Fruit fly (Drosophila melanogaster) whole organism, embryonic: ENCODE measurements around the gene CG11670.

Experiments used
- Adf1 ChIP-seq: fragments of 200-800 bp; sonication (Bioruptor generic); IDR thresholded peaks from 2 replicates; pipeline ENCODE4 v1.3.6; 2022; ENCODE audit warnings: missing biosample characterization, missing genetic modification characterization
- Awh ChIP-seq: fragments of 200-800 bp; sonication (Bioruptor generic); IDR thresholded peaks from 2 replicates; pipeline ENCODE4, ENCODE4 v1.3.6; 2022; ENCODE audit warnings: missing biosample characterization, missing genetic modification characterization
- B-H2 ChIP-seq: fragments of 200-800 bp; sonication (Bioruptor generic); optimal IDR thresholded peaks from 2 replicates; lab custom pipeline; 2018; ENCODE audit warnings: missing biosample characterization, mild to moderate bottlenecking, missing genetic modification characterization
- CG10321 ChIP-seq: fragments of 200-800 bp; sonication (Bioruptor generic); IDR thresholded peaks from 2 replicates; pipeline ENCODE4 v1.3.6; 2022; ENCODE audit warnings: missing biosample characterization, missing genetic modification characterization
- CG11504 ChIP-seq: fragments of 200-800 bp; sonication (Bioruptor generic); optimal IDR thresholded peaks from 3 replicates; lab custom pipeline; 2019; ENCODE audit warnings: missing biosample characterization, mild to moderate bottlenecking, missing genetic modification characterization, moderate library complexity
- CG11696 ChIP-seq: fragments of 200-800 bp; sonication (Bioruptor generic); IDR thresholded peaks from 2 replicates; pipeline ENCODE4 v1.3.6; 2022; ENCODE audit warnings: missing biosample characterization, missing genetic modification characterization
- CG12236 ChIP-seq: fragments of 200-800 bp; sonication (Bioruptor generic); optimal IDR thresholded peaks from 2 replicates; lab custom pipeline; 2016; ENCODE audit warnings: missing biosample characterization, missing genetic modification characterization
- CG1233 ChIP-seq: fragments of 200-800 bp; sonication (Bioruptor generic); optimal IDR thresholded peaks from 4 replicates; lab custom pipeline; 2018; ENCODE audit warnings: missing biosample characterization, mild to moderate bottlenecking, missing genetic modification characterization
- CG1647 ChIP-seq: fragments of 200-800 bp; sonication (Bioruptor generic); optimal IDR thresholded peaks from 3 replicates; lab custom pipeline; 2016; ENCODE audit warnings: missing biosample characterization, missing genetic modification characterization
- CG17612 ChIP-seq: fragments of 200-800 bp; sonication (Bioruptor generic); IDR thresholded peaks from 2 replicates; pipeline ENCODE4 v1.3.6; 2022; ENCODE audit warnings: missing biosample characterization, missing genetic modification characterization
- CG17829 ChIP-seq: fragments of 200-800 bp; optimal IDR thresholded peaks from 2 replicates; lab custom pipeline; 2019; ENCODE audit warnings: missing biosample characterization, mild to moderate bottlenecking, missing genetic modification characterization, moderate library complexity
- CG33557 ChIP-seq: fragments of 200-800 bp; sonication (Bioruptor generic); optimal IDR thresholded peaks from 2 replicates; lab custom pipeline; 2019; ENCODE audit warnings: missing biosample characterization, mild to moderate bottlenecking, missing genetic modification characterization, moderate library complexity
- CG4360 ChIP-seq: fragments of 200-800 bp; sonication (Bioruptor generic); IDR thresholded peaks from 2 replicates; pipeline ENCODE4 v1.3.6; 2022; ENCODE audit warnings: missing biosample characterization, missing genetic modification characterization
- CG4617 ChIP-seq: fragments of 200-800 bp; sonication (Bioruptor generic); optimal IDR thresholded peaks from 3 replicates; lab custom pipeline; 2016; ENCODE audit warnings: missing biosample characterization, missing genetic modification characterization, borderline replicate concordance
- CG4707 ChIP-seq: fragments of 200-800 bp; sonication (Bioruptor generic); optimal IDR thresholded peaks from 2 replicates; lab custom pipeline; 2018; ENCODE audit warnings: missing biosample characterization, mild to moderate bottlenecking, missing genetic modification characterization, moderate library complexity
- CG7271 ChIP-seq: fragments of 200-800 bp; sonication (Bioruptor generic); optimal IDR thresholded peaks from 2 replicates; lab custom pipeline; 2018; ENCODE audit warnings: missing biosample characterization, mild to moderate bottlenecking, missing genetic modification characterization, moderate library complexity
- CG7987 ChIP-seq: fragments of 200-800 bp; sonication (Bioruptor generic); optimal IDR thresholded peaks from 2 replicates; lab custom pipeline; 2018; ENCODE audit warnings: missing biosample characterization, mild to moderate bottlenecking, missing genetic modification characterization, moderate library complexity
- Chrac-16 ChIP-seq: fragments of 200-800 bp; sonication (Bioruptor generic); optimal IDR thresholded peaks from 3 replicates; lab custom pipeline; 2016; ENCODE audit warnings: missing biosample characterization, missing genetic modification characterization
- D19B ChIP-seq: fragments of 200-800 bp; sonication (Bioruptor generic); optimal IDR thresholded peaks from 2 replicates; lab custom pipeline; 2017; ENCODE audit warnings: missing biosample characterization, mild to moderate bottlenecking, missing genetic modification characterization
- Dek ChIP-seq: fragments of 200-800 bp; sonication (Bioruptor generic); optimal IDR thresholded peaks from 3 replicates; lab custom pipeline; 2019; ENCODE audit warnings: missing biosample characterization, mild to moderate bottlenecking, missing genetic modification characterization, moderate library complexity
- Dp ChIP-seq: fragments of 200-800 bp; sonication (Bioruptor generic); optimal IDR thresholded peaks from 2 replicates; lab custom pipeline; 2018; ENCODE audit warnings: missing biosample characterization, mild to moderate bottlenecking, missing genetic modification characterization, moderate library complexity
- Eip74EF ChIP-seq, 2 experiments: fragments of 200-800 bp in 1 of 2; fragments of >200 bp in 1 of 2; sonication (Bioruptor generic) in 1 of 2; optimal IDR thresholded peaks; 2 replicates each; lab custom pipeline; 2017 to 2019; ENCODE audit warnings: missing biosample characterization in 2 of 2, missing genetic modification characterization in 2 of 2, mild to moderate bottlenecking in 1 of 2, moderate library complexity in 1 of 2
- Gsc ChIP-seq: fragments of 200-800 bp; sonication (Bioruptor generic); IDR thresholded peaks from 2 replicates; pipeline ENCODE4 v1.3.6; 2022; ENCODE audit warnings: missing biosample characterization, missing genetic modification characterization
- Hr78 ChIP-seq, 2 experiments: fragments of 200-800 bp in 1 of 2; fragments of >200 bp in 1 of 2; sonication (Bioruptor generic) in 1 of 2; optimal IDR thresholded peaks; 2 replicates each; lab custom pipeline; 2017 to 2019; ENCODE audit warnings: missing biosample characterization in 2 of 2, missing genetic modification characterization in 2 of 2, mild to moderate bottlenecking in 1 of 2, moderate library complexity in 1 of 2
- Mrtf ChIP-seq: fragments of 200-800 bp; sonication (Bioruptor generic); IDR thresholded peaks from 3 replicates; pipeline ENCODE4 v1.3.6; 2022; ENCODE audit warnings: missing biosample characterization, missing genetic modification characterization
- NFAT ChIP-seq: fragments of 200-800 bp; sonication (Bioruptor generic); IDR thresholded peaks from 2 replicates; pipeline ENCODE4 v1.3.6; 2022; ENCODE audit warnings: missing biosample characterization, missing genetic modification characterization
- Neu2 ChIP-seq: fragments of 200-800 bp; sonication (Bioruptor generic); optimal IDR thresholded peaks from 3 replicates; lab custom pipeline; 2016; ENCODE audit warnings: missing biosample characterization, missing genetic modification characterization, borderline replicate concordance
- Nf-YC ChIP-seq: fragments of 200-800 bp; optimal IDR thresholded peaks from 3 replicates; lab custom pipeline; 2019; ENCODE audit warnings: missing biosample characterization, mild to moderate bottlenecking, missing genetic modification characterization, moderate library complexity
- ap ChIP-seq: fragments of 200-800 bp; sonication (Bioruptor generic); IDR thresholded peaks from 2 replicates; pipeline ENCODE4 v1.3.6; 2022; ENCODE audit warnings: missing biosample characterization, missing genetic modification characterization
- bab2 ChIP-seq: fragments of 200-800 bp; sonication (Bioruptor generic); optimal IDR thresholded peaks from 2 replicates; lab custom pipeline; 2016; ENCODE audit warnings: missing biosample characterization, missing genetic modification characterization
- dm ChIP-seq: fragments of 200-800 bp; sonication (Bioruptor generic); optimal IDR thresholded peaks from 3 replicates; lab custom pipeline; 2016; ENCODE audit warnings: missing biosample characterization, missing genetic modification characterization
- emc ChIP-seq: fragments of 200-800 bp; sonication (Bioruptor generic); optimal IDR thresholded peaks from 2 replicates; lab custom pipeline; 2016; ENCODE audit warnings: missing biosample characterization, missing genetic modification characterization
- esg ChIP-seq: fragments of 200-800 bp; sonication (Bioruptor generic); conservative IDR thresholded peaks from 2 replicates; pipeline ENCODE4 v1.3.6; 2022; ENCODE audit warnings: missing biosample characterization, missing genetic modification characterization
- gem ChIP-seq: fragments of 200-800 bp; sonication (Bioruptor generic); optimal IDR thresholded peaks from 2 replicates; lab custom pipeline; 2019; ENCODE audit warnings: missing biosample characterization, mild to moderate bottlenecking, missing genetic modification characterization, moderate library complexity
- inv ChIP-seq: fragments of 200-800 bp; sonication (Bioruptor generic); IDR thresholded peaks from 2 replicates; pipeline ENCODE4 v1.3.6; 2022; ENCODE audit warnings: missing biosample characterization, missing genetic modification characterization; ENCODE audit not compliant: partially characterized antibody
- jumu ChIP-seq: fragments of 200-800 bp; sonication (Bioruptor generic); optimal IDR thresholded peaks from 3 replicates; lab custom pipeline; 2016; ENCODE audit warnings: missing biosample characterization, missing genetic modification characterization
- kah ChIP-seq: fragments of 200-800 bp; sonication (Bioruptor generic); optimal IDR thresholded peaks from 2 replicates; lab custom pipeline; 2018; ENCODE audit warnings: missing biosample characterization, mild to moderate bottlenecking, missing genetic modification characterization
- lov ChIP-seq, 2 experiments: fragments of 200-800 bp in 1 of 2; fragments of >200 bp in 1 of 2; sonication (Bioruptor generic) in 1 of 2; IDR thresholded peaks in 1 of 2; optimal IDR thresholded peaks in 1 of 2; 2 replicates in 1 of 2; 3 replicates in 1 of 2; pipeline versions ENCODE4 v1.3.6 to Lab custom; 2017 to 2022; ENCODE audit warnings: missing biosample characterization in 1 of 2, missing genetic modification characterization in 1 of 2
- mam ChIP-seq: fragments of 200-800 bp; sonication (Bioruptor generic); optimal IDR thresholded peaks from 3 replicates; lab custom pipeline; 2016; ENCODE audit warnings: missing biosample characterization, missing genetic modification characterization
- nmo ChIP-seq: fragments of 200-800 bp; sonication (Bioruptor generic); optimal IDR thresholded peaks from 2 replicates; lab custom pipeline; 2018; ENCODE audit warnings: missing biosample characterization, mild to moderate bottlenecking, missing genetic modification characterization, moderate library complexity
- onecut ChIP-seq: fragments of 200-800 bp; sonication (Bioruptor generic); IDR thresholded peaks from 2 replicates; pipeline ENCODE4 v1.3.6; 2022; ENCODE audit warnings: missing biosample characterization, missing genetic modification characterization
- pfk ChIP-seq: fragments of 200-800 bp; sonication (Bioruptor generic); optimal IDR thresholded peaks from 2 replicates; lab custom pipeline; 2018; ENCODE audit warnings: missing biosample characterization, mild to moderate bottlenecking, missing genetic modification characterization, moderate library complexity
- pita ChIP-seq: fragments of 200-800 bp; sonication (Bioruptor generic); optimal IDR thresholded peaks from 2 replicates; lab custom pipeline; 2017; ENCODE audit warnings: missing biosample characterization, mild to moderate bottlenecking, missing genetic modification characterization
- pzg ChIP-seq: fragments of 200-800 bp; sonication (Bioruptor generic); optimal IDR thresholded peaks from 3 replicates; lab custom pipeline; 2018; ENCODE audit warnings: missing biosample characterization, mild to moderate bottlenecking, missing genetic modification characterization, moderate library complexity
- schlank ChIP-seq: fragments of 200-800 bp; sonication (Bioruptor generic); optimal IDR thresholded peaks from 2 replicates; lab custom pipeline; 2018; ENCODE audit warnings: missing biosample characterization, mild to moderate bottlenecking, missing genetic modification characterization
- sqz ChIP-seq: fragments of 200-800 bp; sonication (Bioruptor generic); optimal IDR thresholded peaks from 3 replicates; lab custom pipeline; 2018; ENCODE audit warnings: missing biosample characterization, mild to moderate bottlenecking, missing genetic modification characterization
- tna ChIP-seq: fragments of 200-800 bp; sonication (Bioruptor generic); IDR thresholded peaks from 2 replicates; pipeline ENCODE4 v1.3.6; 2022; ENCODE audit warnings: missing biosample characterization, missing genetic modification characterization; ENCODE audit not compliant: partially characterized antibody
- vfl ChIP-seq: fragments of 200-800 bp; sonication (Bioruptor generic); optimal IDR thresholded peaks from 2 replicates; lab custom pipeline; 2016; ENCODE audit warnings: missing biosample characterization, missing genetic modification characterization
- zfh2 ChIP-seq: fragments of 200-800 bp; sonication (Bioruptor generic); optimal IDR thresholded peaks from 2 replicates; lab custom pipeline; 2016; ENCODE audit warnings: missing biosample characterization, missing genetic modification characterization

CG11670 gene

DNA sequence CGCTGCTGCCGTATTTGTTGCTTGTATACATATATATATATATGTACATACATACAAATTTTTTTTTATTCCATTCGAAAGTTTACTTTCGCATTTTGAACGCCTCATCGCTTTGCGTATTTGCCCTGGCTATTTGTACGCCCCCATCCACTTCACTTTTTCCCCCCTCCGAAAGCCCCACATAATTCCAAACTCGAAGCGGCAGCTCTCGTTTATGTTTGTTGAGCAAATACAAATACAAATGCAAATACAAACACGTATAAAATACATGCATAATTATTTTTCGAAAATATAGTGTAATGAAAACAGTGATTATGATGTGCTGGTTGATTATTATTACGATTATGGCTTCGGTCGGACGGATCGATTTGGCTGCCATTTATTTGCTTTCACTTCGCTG lies 26.2 kb downstream of the CG11670 start (continued):
- TF ChIP-seq Eip74EF (GFP tag; optimal IDR thresholded peaks at IDR 0.05; lab: Kevin White, UChicago) = peak in 1 of 2 experiments; percentile 90
- TF ChIP-seq CG1647 (GFP tag; lab: Kevin White, UChicago) = peak; percentile 56
- no peak for TF ChIP-seq Neu2 (GFP tag; lab: Kevin White, UChicago)
- peak; percentile 76 for TF ChIP-seq schlank
- peak; percentile 28 for TF ChIP-seq D19B
- peak; percentile 85 for TF ChIP-seq Dek
- TF ChIP-seq nmo (GFP tag; lab: Kevin White, UChicago) = peak; percentile 82
- 0 out of 2 replicates have a peak, but pooled peaks have one; percentile 28 for TF ChIP-seq CG10321 (GFP tag; lab: Robert Waterston, UW)
- TF ChIP-seq dm (GFP tag; lab: Kevin White, UChicago) = peak; percentile 1
- TF ChIP-seq CG4617 = peak; percentile 14
- TF ChIP-seq lov (optimal IDR thresholded peaks at IDR 0.05; lab: Kevin White, UChicago) = no peak
- TF ChIP-seq lov (GFP tag; IDR thresholded peaks at IDR 0.05; lab: Robert Waterston, UW) = peak; percentile 78; the same call in 2 of the 3 replicates
- peak; percentile 95 for TF ChIP-seq CG7271 (tag; lab: Kevin White, UChicago)
- TF ChIP-seq CG7987 (GFP tag; lab: Kevin White, UChicago) = peak; percentile 98
- peak; percentile 93 for TF ChIP-seq gem (tag; lab: Kevin White, UChicago)
- peak; percentile 21 for TF ChIP-seq jumu (GFP tag; lab: Kevin White, UChicago)
- TF ChIP-seq CG4707 (GFP tag; lab: Kevin White, UChicago) = peak; percentile 90
- peak; percentile 56 for TF ChIP-seq Chrac-16 (GFP tag; lab: Kevin White, UChicago)
- TF ChIP-seq Nf-YC (tag; lab: Kevin White, UChicago) = peak; percentile 69
- no peak for TF ChIP-seq NFAT (GFP tag; lab: Robert Waterston, UW)
- 0 out of 2 replicates have a peak, but pooled peaks have one; percentile 28 for TF ChIP-seq CG11696
- TF ChIP-seq kah (GFP tag; lab: Kevin White, UChicago) = peak; percentile 82
- peak; percentile 87 for TF ChIP-seq CG12236 (GFP tag; lab: Kevin White, UChicago)
- peak; percentile 93 for TF ChIP-seq sqz (GFP tag; lab: Kevin White, UChicago)
- TF ChIP-seq inv (GFP tag; lab: Robert Waterston, UW) = no peak
- peak; percentile 49; the same call in 1 of the 2 replicates for TF ChIP-seq CG4360 (GFP tag; lab: Robert Waterston, UW)
- TF ChIP-seq pzg (GFP tag; lab: Kevin White, UChicago) = no peak
- no peak for TF ChIP-seq B-H2 (GFP tag; lab: Kevin White, UChicago)
- peak; percentile 75; the same call in 2 of the 3 replicates for TF ChIP-seq Mrtf (GFP tag; lab: Robert Waterston, UW)
- TF ChIP-seq Adf1 = no peak
- TF ChIP-seq Dp (GFP tag; lab: Kevin White, UChicago) = no peak
- TF ChIP-seq CG17829 = peak; percentile 76
- TF ChIP-seq CG11504 (tag; lab: Kevin White, UChicago) = peak; percentile 95
- TF ChIP-seq zfh2 (GFP tag; lab: Kevin White, UChicago) = no peak
- peak; percentile 87 for TF ChIP-seq Awh
- TF ChIP-seq Gsc (GFP tag; lab: Robert Waterston, UW) = no peak
- peak; percentile 94 for TF ChIP-seq bab2
- no peak for TF ChIP-seq vfl (GFP tag; lab: Kevin White, UChicago)
- peak; percentile 70 for TF ChIP-seq pfk (GFP tag; lab: Kevin White, UChicago)
- TF ChIP-seq mam (GFP tag; lab: Kevin White, UChicago) = peak; percentile 26
- TF ChIP-seq pita (GFP tag; lab: Kevin White, UChicago) = no peak
- no peak for TF ChIP-seq Hr78 (GFP tag; optimal IDR thresholded peaks at IDR 0.05; lab: Kevin White, UChicago)
- peak; percentile 92 for TF ChIP-seq CG33557 (GFP tag; lab: Kevin White, UChicago)
- peak; percentile 85 for TF ChIP-seq onecut (GFP tag; lab: Robert Waterston, UW)
- peak; percentile 97 for TF ChIP-seq CG1233 (GFP tag; lab: Kevin White, UChicago)
- TF ChIP-seq tna (GFP tag; lab: Robert Waterston, UW) = no peak
- TF ChIP-seq ap = no peak
- TF ChIP-seq CG17612 (GFP tag; lab: Robert Waterston, UW) = no peak
- TF ChIP-seq esg (GFP tag; lab: Robert Waterston, UW) = no peak
- no peak for TF ChIP-seq emc (GFP tag; lab: Kevin White, UChicago)
